Fruit fly (Drosophila melanogaster) Kc167 (cell line): ENCODE measurements around the gene CG13024.

Source experiments
- Myc ChIP-seq: fragments of >200 bp; optimal IDR thresholded peaks from 2 replicates; lab custom pipeline; 2017; ENCODE audit warnings: missing external identifiers
- Sin3A ChIP-seq: fragments of >200 bp; optimal IDR thresholded peaks from 2 replicates; lab custom pipeline; 2018; ENCODE audit warnings: missing external identifiers
- h ChIP-seq: fragments of >200 bp; optimal IDR thresholded peaks from 3 replicates; lab custom pipeline; 2018; ENCODE audit warnings: missing external identifiers
- insv ChIP-seq: fragments of >200 bp; optimal IDR thresholded peaks from 3 replicates; lab custom pipeline; 2018; ENCODE audit warnings: missing external identifiers
- psq ChIP-seq: fragments of >200 bp; optimal IDR thresholded peaks from 2 replicates; lab custom pipeline; 2017; ENCODE audit warnings: missing external identifiers
- ttk ChIP-seq: sonication (Bioruptor generic); optimal IDR thresholded peaks from 2 replicates; lab custom pipeline; 2017; ENCODE audit warnings: missing external identifiers

Gene CG13024

DNA sequence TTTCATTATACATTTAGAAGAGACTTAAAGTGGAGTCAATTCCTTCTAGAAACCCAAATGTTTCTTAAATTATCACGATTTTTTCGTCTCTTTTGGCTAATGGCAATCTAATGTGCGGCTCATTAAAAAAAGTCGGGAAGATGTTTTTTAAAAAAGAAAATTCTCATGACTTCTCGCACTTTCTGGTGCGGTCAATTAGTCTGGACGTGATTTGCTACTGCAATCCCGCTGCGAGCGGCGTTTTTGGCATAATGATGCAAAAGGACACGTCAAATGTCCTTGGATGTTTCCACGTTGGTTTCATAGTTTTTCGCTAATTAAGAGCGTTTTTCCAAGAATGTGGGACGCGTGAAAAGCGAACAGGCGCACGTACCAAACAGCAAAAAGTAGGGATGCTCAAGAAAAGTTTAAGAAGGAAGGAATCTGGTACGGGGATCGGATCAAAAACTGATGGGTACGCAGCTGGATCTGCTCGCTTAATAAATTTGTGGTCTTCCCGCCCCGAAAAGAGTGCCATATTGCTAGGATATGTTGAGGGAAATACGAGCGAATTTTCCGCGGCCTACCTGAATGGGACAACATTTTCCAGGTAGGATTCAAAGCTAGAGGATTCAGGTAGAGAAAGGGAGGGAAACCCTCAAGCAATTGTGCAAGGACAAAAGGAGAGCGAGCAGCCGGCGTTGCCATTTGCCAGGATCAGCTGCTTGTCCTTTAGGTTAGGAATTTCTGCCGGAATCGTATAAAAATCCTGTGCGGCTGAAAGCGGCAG, 55.9 kb downstream of the CG13024 start:
- TF ChIP-seq psq (lab: Kevin White, UChicago) (no peak), ttk (lab: Kevin White, UChicago) (no peak), Sin3A (lab: Kevin White, UChicago) (no peak), Myc (lab: Kevin White, UChicago) (no peak), insv (lab: Kevin White, UChicago) (no peak), h (no peak)

DNA sequence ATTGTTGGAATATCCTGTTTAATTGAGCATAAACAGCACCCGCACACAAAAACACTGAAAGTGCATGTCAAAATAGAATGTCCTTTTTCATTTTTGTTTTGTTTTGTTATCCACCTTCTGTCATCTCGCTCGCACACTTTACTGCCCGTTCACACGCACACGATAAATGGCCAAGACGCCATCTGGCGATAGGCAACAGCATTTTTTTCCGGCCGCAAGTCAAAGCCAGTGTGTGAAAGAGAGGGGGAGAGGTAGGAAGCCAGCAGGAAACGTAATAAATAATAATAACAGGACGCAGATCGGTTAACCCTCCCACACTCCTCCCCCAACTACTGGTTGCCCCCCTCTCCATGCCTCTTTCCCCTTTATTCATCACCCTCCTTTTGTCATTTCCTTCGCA, 59.0 kb downstream of the CG13024 start:
- TF ChIP-seq h (peak; percentile 6), Sin3A (lab: Kevin White, UChicago) (no peak)

DNA sequence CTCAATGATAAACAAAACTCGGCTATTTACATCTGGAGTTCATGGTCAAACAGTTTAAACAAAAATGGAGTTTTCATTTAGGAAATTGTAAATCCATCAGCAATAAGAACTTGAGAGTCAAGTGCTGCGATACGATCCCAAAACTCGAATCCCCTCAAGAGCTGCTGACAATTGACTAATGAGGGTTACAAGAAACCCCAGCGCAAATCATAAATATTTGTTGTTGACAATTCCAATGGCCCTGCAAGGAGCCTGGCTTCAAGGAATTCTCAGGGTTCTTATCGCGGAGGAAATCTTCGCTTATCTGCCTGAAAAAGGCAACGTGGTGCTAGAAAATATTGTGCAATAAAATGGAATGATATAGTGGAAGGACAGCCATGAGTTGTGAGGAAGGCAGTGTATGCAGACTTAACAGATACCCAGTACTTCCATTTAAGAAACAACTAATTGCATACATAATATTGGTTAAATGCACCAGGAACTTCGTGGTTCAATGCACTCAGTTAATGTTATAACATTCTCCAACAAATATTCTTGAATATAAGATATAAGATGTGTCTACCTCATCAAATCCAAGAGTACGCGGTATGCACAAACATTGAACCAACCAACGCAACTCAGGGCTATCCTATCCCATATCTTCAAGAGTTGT, 60.7 kb downstream of the CG13024 start:
- TF ChIP-seq ttk (lab: Kevin White, UChicago): no peak
- no peak for TF ChIP-seq h

DNA sequence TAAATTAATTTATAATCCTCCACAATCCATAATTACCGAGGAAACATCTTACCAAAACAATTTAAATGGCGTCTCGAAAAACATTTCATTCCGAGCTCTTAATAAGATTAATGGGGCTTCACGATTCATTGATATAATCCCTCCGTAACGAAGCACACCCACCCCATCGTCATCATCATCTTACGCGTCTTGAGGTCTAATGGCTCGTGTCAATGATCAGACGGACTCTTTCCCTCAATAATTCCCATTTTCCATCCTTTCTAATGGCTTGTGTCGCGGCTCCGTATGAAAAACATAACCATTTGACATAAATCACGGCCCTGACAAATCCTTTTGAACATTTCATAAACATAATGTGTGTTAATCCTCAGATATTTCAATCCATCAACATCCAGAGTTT, 62.0 kb downstream of the CG13024 start:
- TF ChIP-seq insv (lab: Kevin White, UChicago): no peak
- no peak for TF ChIP-seq Sin3A (lab: Kevin White, UChicago)
- TF ChIP-seq psq (lab: Kevin White, UChicago): no peak
- TF ChIP-seq Myc (lab: Kevin White, UChicago): no peak
- TF ChIP-seq h: no peak
- no peak for TF ChIP-seq ttk (lab: Kevin White, UChicago)

DNA sequence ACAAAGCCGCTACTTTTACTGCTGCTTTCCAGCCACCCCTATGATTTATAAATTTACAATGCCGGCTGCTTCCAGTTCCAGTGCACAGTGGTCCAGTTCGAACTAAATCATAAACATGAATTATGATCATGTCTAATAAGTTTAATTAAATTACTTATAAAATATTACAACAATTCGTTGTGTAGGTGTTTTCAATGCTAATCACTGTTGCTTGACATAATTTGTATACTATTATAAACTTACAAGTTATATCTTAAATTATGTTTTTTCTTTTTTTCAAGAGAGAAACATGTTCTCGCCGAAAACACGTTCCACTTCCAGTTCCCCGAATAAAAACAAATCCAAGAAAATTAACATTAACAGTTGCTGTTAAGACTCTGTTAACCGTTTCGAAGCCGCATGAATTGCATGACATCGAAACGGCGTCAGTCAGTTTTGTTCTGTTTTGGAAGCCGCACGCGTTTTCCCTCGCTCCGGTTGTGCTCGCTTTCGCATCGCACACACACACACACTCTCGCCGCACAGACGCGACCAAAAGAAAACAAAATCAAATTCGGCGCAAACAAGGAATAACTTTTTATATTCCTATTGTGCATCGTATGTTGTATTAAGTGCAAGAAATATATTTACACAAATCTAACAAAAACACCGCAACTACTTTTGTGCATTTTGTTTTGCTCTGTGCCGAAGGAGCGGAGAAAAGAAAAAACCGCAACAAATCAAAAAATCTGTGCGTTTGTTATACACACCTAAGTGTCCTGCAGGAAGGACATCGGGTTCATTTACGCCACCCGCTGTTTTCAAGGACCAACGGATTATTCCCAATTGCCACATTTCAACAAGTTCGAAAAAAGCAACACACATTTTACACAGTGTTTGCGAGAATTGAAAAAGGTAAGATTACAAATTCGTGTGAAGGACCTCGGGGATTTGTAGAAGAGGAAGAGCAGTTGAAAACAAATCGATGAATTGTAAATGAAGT, 62.9 kb downstream of the CG13024 start, which contains the start of gene Nrt:
Gene Nrt, plus strand, starts transcription at position 426 of the 982 bp plus-strand sequence.
- no peak for TF ChIP-seq insv (lab: Kevin White, UChicago)
- TF ChIP-seq psq (lab: Kevin White, UChicago): no peak
- no peak for TF ChIP-seq Sin3A (lab: Kevin White, UChicago)
- TF ChIP-seq Myc (lab: Kevin White, UChicago): no peak
- TF ChIP-seq h: no peak
- no peak for TF ChIP-seq ttk (lab: Kevin White, UChicago)

DNA sequence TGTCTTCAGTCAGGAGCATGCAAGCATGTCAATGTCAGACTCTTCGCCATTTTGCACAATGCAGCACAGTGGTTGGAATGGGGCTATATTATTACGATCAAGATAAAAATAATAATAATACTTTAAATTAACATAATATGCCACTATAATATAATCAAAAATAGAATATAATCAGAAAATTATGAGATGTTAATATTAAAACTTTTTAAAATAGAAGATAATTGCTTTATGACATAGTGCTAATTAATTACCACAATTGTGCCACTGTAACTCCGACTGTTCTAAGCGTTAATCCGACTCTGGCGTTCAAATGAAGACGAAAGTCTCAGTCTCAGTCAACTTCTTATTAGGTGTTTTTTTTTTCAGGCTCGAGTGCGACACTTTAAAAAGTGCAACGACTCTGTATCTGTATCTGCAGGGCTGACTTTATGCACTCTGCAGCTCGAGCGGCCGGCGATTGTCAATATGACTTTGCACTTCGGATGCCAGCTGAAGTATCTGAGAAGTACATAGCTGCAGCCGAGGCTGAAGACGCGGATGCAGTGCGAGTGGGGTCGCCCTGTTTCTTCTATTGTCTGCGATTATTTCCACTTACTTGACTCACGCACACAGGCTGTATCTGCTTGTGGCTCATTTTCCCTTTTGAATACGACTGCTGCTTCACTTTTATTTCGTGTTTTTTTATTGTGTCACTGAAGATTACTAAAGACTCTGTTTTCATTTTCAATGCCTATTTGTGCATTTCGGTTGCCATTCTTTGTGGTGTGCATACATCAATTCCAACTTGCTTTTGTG, 66.5 kb downstream of the CG13024 start:
- TF ChIP-seq Myc (lab: Kevin White, UChicago) (no peak), insv (lab: Kevin White, UChicago) (no peak), Sin3A (lab: Kevin White, UChicago) (no peak), h (no peak), psq (lab: Kevin White, UChicago) (no peak), ttk (lab: Kevin White, UChicago) (no peak)

DNA sequence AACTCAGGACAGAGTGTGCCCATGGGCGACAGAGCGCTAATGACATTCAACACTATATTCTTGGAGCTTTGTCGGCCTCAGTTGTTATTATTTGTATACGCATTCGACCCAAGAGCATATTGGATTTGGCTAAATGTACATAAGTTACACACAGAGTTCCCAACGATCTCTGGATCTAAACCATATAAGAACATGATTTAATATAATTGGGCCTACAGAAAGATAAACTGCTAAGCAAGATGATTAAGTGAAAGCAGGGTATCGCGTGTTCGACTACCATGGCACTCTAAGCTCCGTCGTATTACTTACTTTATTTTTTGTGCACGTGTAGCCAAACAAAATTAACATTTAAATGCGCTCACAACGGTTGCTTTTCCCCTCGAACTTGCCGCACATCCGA, 68.6 kb downstream of the CG13024 start:
- TF ChIP-seq ttk (lab: Kevin White, UChicago): no peak
- no peak for TF ChIP-seq h
- TF ChIP-seq insv (lab: Kevin White, UChicago): no peak
- TF ChIP-seq Myc (lab: Kevin White, UChicago): no peak
- no peak for TF ChIP-seq Sin3A (lab: Kevin White, UChicago)
- no peak for TF ChIP-seq psq (lab: Kevin White, UChicago)
